Fruit fly (Drosophila melanogaster): Measurements from ENCODE around the gene CG12517.

CG12517 gene

DNA sequence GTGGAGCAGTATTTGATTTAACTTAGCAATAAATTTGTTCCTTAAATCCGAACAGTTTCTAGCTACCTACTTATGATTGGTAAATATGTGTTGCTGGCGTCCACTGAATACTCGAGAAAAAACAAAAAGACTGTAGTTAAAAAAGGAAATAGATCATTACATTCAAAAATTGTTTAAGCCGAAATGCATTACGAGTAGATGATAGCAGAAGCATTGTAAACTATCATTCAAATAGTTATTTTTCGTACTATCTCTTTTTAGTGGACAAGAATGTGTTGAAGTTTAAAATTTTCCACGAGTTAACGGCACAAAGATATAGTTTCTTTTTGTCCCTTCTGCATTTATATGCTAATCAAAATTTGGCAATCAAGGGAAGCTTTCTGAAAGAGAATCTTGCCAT, 18.9 kb downstream of the CG12517 start, which contains the start of gene CG14071:
TSS of gene CG14071 (minus strand) at position 101 of the 400 bp plus-strand sequence.
- TF ChIP-seq CG17801 (GFP tag; optimal IDR thresholded peaks at IDR 0.05; ENCODE audit: partially characterized antibody) = no peak

DNA sequence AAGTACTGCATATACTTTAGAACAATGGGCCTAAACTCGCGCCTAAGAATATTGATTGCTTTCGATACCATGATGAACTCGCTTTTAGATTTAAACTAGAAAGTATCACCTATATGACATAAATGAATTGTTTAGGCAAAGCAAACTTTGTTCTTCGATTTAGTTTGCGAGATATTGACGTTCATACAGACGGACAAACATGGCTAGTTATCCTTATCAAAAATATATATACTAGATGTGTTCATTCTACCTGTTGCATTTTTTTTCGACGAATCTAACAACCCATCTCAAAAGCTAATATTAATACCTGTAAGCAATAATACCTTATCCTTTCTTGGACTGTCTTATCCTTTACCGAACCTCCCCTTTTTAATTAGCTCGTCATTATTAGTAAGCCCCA, 31.7 kb downstream of the CG12517 start, which contains the start of gene CG14070:
TSS of gene CG14070 (minus strand) at position 101 of the 400 bp plus-strand sequence.
- no peak for TF ChIP-seq CG17801 (GFP tag; optimal IDR thresholded peaks at IDR 0.05; ENCODE audit: partially characterized antibody)

DNA sequence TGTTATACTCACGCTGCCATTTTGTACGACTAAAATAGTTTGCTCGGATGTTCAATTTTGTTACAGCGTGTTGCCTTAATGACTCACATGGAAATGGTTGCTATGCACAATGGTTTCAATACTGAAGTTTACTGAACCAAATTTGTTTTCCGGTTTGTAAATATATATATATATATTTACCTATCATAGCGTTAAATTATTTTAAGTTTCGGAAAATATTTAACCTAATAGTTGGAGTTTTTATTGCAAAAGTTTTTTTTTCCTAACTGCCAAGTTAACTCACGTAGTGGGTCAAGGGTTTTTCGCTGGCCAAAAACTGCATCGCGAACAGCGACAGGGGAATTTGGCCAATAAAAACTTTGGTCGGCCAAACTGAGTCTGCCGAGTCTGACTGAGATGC, 38.8 kb downstream of the CG12517 start, which contains the start of gene CG7309:
TSS of gene CG7309 (minus strand) at position 101 of the 400 bp plus-strand sequence.
- TF ChIP-seq CG17801 (GFP tag; optimal IDR thresholded peaks at IDR 0.05; ENCODE audit: partially characterized antibody) = no peak

DNA sequence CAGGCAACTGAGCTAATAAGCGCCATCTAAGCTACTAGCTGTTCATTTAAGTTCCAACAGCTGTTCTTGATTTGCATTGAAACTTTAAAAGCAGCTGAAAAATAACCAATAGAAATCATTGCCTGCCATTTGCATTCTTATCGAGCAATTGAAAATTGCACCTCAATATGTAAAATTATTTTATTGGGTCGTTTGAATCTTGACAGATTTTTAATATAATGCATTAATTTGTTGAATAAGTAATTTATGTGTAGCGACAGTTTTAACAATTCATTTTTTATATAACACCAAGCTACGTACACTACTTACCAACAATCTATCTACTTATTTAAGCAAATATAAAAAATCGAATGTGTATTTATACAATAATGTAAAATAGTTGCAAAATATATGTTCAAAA, 40.6 kb downstream of the CG12517 start, which contains the start of gene CG14069:
TSS of gene CG14069 (minus strand) at position 101 of the 400 bp plus-strand sequence.
- no peak for TF ChIP-seq CG17801 (GFP tag; optimal IDR thresholded peaks at IDR 0.05; ENCODE audit: partially characterized antibody)

All from ovary, adult (tissue).